Fruit fly (Drosophila melanogaster) S2 (cell line): ENCODE data around the gene CG12817.

ENCODE experiments used
- CG8478 ChIP-seq: fragments of >200 bp; optimal IDR thresholded peaks from 2 replicates; lab custom pipeline; 2018
- CTCF ChIP-seq, 2 experiments: fragments of >200 bp; optimal IDR thresholded peaks; 2 replicates each; lab custom pipeline; 2018

DNA sequence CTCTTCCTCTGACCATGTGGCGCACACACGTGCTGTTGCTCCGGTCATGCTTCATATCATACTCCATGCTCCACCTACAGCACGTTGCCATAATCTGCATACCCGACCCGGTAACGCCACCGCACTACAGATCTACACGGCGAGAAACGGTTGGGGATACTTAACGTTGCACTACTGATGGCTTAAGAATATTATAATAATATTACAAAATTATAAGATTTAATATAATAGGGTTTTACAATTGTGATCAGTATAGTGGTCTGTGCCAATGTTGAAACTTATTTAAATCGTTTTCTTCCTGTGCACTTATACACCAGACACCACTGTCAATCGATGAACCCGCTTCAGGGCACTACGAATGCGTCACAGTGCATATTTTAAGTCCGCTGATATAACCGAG lies 11.1 kb downstream of the CG12817 start:
- TF ChIP-seq CG8478 (no peak), CTCF (optimal IDR thresholded peaks at IDR 0.05; lab: Kevin White, UChicago) (no peak)
